Worm (Caenorhabditis elegans) whole organism, L4 larva: ENCODE measurements around the gene B0416.5.
A peak's percentile ranks its signal among the peaks of the same experiment; 100 is the strongest.

Source experiments
- D1046.2 ChIP-seq: fragments of 200-800 bp; sonication (Bioruptor generic); IDR thresholded peaks from 2 replicates; pipeline ENCODE4 v1.3.6; 2022; ENCODE audit warnings: missing genetic modification characterization, missing compliant biosample characterization
- F26F4.8 ChIP-seq: fragments of 200-800 bp; sonication (Bioruptor generic); conservative IDR thresholded peaks from 2 replicates; pipeline ENCODE4 v1.3.6; 2022; ENCODE audit warnings: missing genetic modification characterization, missing compliant biosample characterization
- T20F7.1 ChIP-seq: fragments of 200-800 bp; sonication (Bioruptor generic); optimal IDR thresholded peaks from 2 replicates; lab custom pipeline; 2018; ENCODE audit warnings: mild to moderate bottlenecking, missing genetic modification characterization, missing compliant biosample characterization
- T26A8.4 ChIP-seq: fragments of 200-800 bp; sonication (Bioruptor generic); IDR thresholded peaks from 2 replicates; pipeline ENCODE4 v1.3.6; 2022; ENCODE audit warnings: missing genetic modification characterization, missing compliant biosample characterization
- Y105C5A.15 ChIP-seq: fragments of 200-800 bp; sonication (Bioruptor generic); IDR thresholded peaks from 2 replicates; pipeline ENCODE4 v1.3.6; 2022; ENCODE audit warnings: missing genetic modification characterization, missing compliant biosample characterization
- Y5F2A.4 ChIP-seq: fragments of 200-800 bp; sonication (Bioruptor generic); optimal IDR thresholded peaks from 2 replicates; lab custom pipeline; 2018; ENCODE audit warnings: mild to moderate bottlenecking, missing genetic modification characterization, missing compliant biosample characterization
- ZK337.2 ChIP-seq: fragments of 200-800 bp; sonication (Bioruptor generic); IDR thresholded peaks from 2 replicates; pipeline ENCODE4 v1.3.6; 2022; ENCODE audit warnings: missing genetic modification reagents, missing genetic modification characterization, missing compliant biosample characterization
- ZK546.5 ChIP-seq, 2 experiments: sonication (generic microtip); optimal IDR thresholded peaks; 2 replicates each; lab custom pipeline; 2017; ENCODE audit warnings: missing biosample characterization in 2 of 2, missing genetic modification characterization in 2 of 2
- aha-1 ChIP-seq: fragments of 150-350 bp; peaks from one replicate; lab custom pipeline; 2014; ENCODE audit warnings: missing biosample characterization, missing genetic modification characterization
- aly-2 ChIP-seq: sonication (generic microtip); optimal IDR thresholded peaks from 2 replicates; lab custom pipeline; 2018; ENCODE audit warnings: missing biosample characterization, missing genetic modification characterization
- ceh-20 ChIP-seq: fragments of 200-800 bp; sonication (Bioruptor generic); IDR thresholded peaks from 2 replicates; pipeline ENCODE4 v1.3.6; 2022; ENCODE audit warnings: missing genetic modification reagents, missing genetic modification characterization, missing compliant biosample characterization
- ceh-28 ChIP-seq: fragments of 150-350 bp; optimal IDR thresholded peaks from 2 replicates; lab custom pipeline; 2014; ENCODE audit warnings: missing biosample characterization, missing genetic modification reagents, missing genetic modification characterization
- ceh-82 ChIP-seq: sonication (generic microtip); optimal IDR thresholded peaks from 2 replicates; lab custom pipeline; 2017; ENCODE audit warnings: missing biosample characterization, missing genetic modification characterization
- ces-1 ChIP-seq: fragments of 150-350 bp; sonication (generic microtip); optimal IDR thresholded peaks from 4 replicates; lab custom pipeline; 2014; ENCODE audit warnings: missing biosample characterization, missing genetic modification reagents, missing genetic modification characterization
- cey-2 ChIP-seq: sonication (generic microtip); optimal IDR thresholded peaks from 3 replicates; lab custom pipeline; 2017; ENCODE audit warnings: missing genetic modification characterization, mild to moderate bottlenecking, missing compliant biosample characterization, antibody characterized with exemption, borderline replicate concordance; ENCODE audit not compliant: insufficient read depth
- dmd-8 ChIP-seq: fragments of 200-800 bp; sonication (Bioruptor generic); IDR thresholded peaks from 2 replicates; pipeline ENCODE4 v1.3.6; 2022; ENCODE audit warnings: missing genetic modification characterization, missing compliant biosample characterization
- dpl-1 ChIP-seq: fragments of 150-350 bp; optimal IDR thresholded peaks from 2 replicates; lab custom pipeline; 2014; ENCODE audit warnings: missing biosample characterization, missing genetic modification reagents, missing genetic modification characterization
- dve-1 ChIP-seq: sonication (generic microtip); optimal IDR thresholded peaks from 2 replicates; lab custom pipeline; 2017; ENCODE audit warnings: antibody characterized with exemption, mild to moderate bottlenecking, missing genetic modification characterization, missing compliant biosample characterization; ENCODE audit not compliant: insufficient read depth
- egl-43 ChIP-seq: fragments of 200-800 bp; sonication (Bioruptor generic); IDR thresholded peaks from 2 replicates; pipeline ENCODE4 v1.3.6; 2022; ENCODE audit warnings: missing genetic modification reagents, missing genetic modification characterization, missing compliant biosample characterization
- fkh-10 ChIP-seq: fragments of 150-350 bp; optimal IDR thresholded peaks from 2 replicates; lab custom pipeline; 2014; ENCODE audit warnings: missing biosample characterization, missing genetic modification reagents, missing genetic modification characterization
- gei-8 ChIP-seq: fragments of 200-800 bp; sonication (Bioruptor generic); optimal IDR thresholded peaks from 2 replicates; lab custom pipeline; 2018; ENCODE audit warnings: mild to moderate bottlenecking, missing genetic modification characterization, missing compliant biosample characterization
- hif-1 ChIP-seq, 2 experiments: sonication (generic microtip); optimal IDR thresholded peaks; 2 replicates each; lab custom pipeline; 2016 to 2017; ENCODE audit warnings: missing compliant biosample characterization in 2 of 2, missing genetic modification characterization in 2 of 2, missing genetic modification reagents in 2 of 2, missing genotype in 2 of 2, mild to moderate bottlenecking in 1 of 2
- hmg-1.1 ChIP-seq: fragments of 200-800 bp; sonication (Bioruptor generic); IDR thresholded peaks from 2 replicates; pipeline ENCODE4 v1.3.6; 2022; ENCODE audit warnings: missing genetic modification reagents, missing genetic modification characterization, missing compliant biosample characterization
- lin-1 ChIP-seq: fragments of 200-800 bp; sonication (Bioruptor generic); IDR thresholded peaks from 2 replicates; pipeline ENCODE4 v1.3.6; 2022; ENCODE audit warnings: missing genetic modification reagents, missing genetic modification characterization, missing compliant biosample characterization
- lin-13 ChIP-seq: fragments of 150-350 bp; optimal IDR thresholded peaks from 2 replicates; lab custom pipeline; 2014; ENCODE audit warnings: missing biosample characterization, missing genetic modification reagents, missing genetic modification characterization
- lin-38 ChIP-seq: fragments of 200-800 bp; sonication (Bioruptor generic); IDR thresholded peaks from 2 replicates; pipeline ENCODE4 v1.3.6; 2022; ENCODE audit warnings: missing genetic modification reagents, missing genetic modification characterization, missing compliant biosample characterization
- lin-39 ChIP-seq: fragments of 150-350 bp; optimal IDR thresholded peaks from 2 replicates; lab custom pipeline; 2014; ENCODE audit warnings: missing biosample characterization, missing genetic modification reagents, missing genetic modification characterization
- lir-3 ChIP-seq: sonication (generic microtip); optimal IDR thresholded peaks from 2 replicates; lab custom pipeline; 2016; ENCODE audit warnings: mild to moderate bottlenecking, missing genetic modification characterization, missing compliant biosample characterization
- mdl-1 ChIP-seq, 2 experiments: fragments of 150-350 bp in 1 of 2; sonication (generic microtip) in 1 of 2; optimal IDR thresholded peaks; 2 replicates each; lab custom pipeline; 2014 to 2017; ENCODE audit warnings: missing biosample characterization in 2 of 2, missing genetic modification characterization in 2 of 2
- mdt-29 ChIP-seq: fragments of 200-800 bp; sonication (Bioruptor generic); IDR thresholded peaks from 2 replicates; pipeline ENCODE4 v1.3.6; 2022; ENCODE audit warnings: missing genetic modification reagents, missing genetic modification characterization, missing compliant biosample characterization
- mes-2 ChIP-seq: sonication (generic microtip); optimal IDR thresholded peaks from 2 replicates; lab custom pipeline; 2016; ENCODE audit warnings: missing genotype, mild to moderate bottlenecking, missing genetic modification characterization, missing compliant biosample characterization; ENCODE audit not compliant: poor library complexity, severe bottlenecking
- mxl-3 ChIP-seq: fragments of 200-800 bp; sonication (Bioruptor generic); optimal IDR thresholded peaks from 2 replicates; lab custom pipeline; 2018; ENCODE audit warnings: mild to moderate bottlenecking, missing genetic modification characterization, missing compliant biosample characterization
- nhr-11 ChIP-seq: fragments of 150-350 bp; optimal IDR thresholded peaks from 2 replicates; lab custom pipeline; 2014; ENCODE audit warnings: missing biosample characterization, missing genetic modification characterization
- nhr-111 ChIP-seq: fragments of 200-800 bp; sonication (Bioruptor generic); optimal IDR thresholded peaks from 2 replicates; lab custom pipeline; 2018; ENCODE audit warnings: mild to moderate bottlenecking, missing genetic modification characterization, missing compliant biosample characterization
- nhr-25 ChIP-seq: sonication (generic microtip); optimal IDR thresholded peaks from 2 replicates; lab custom pipeline; 2017; ENCODE audit warnings: missing genetic modification characterization, mild to moderate bottlenecking, missing compliant biosample characterization, antibody characterized with exemption, moderate library complexity, borderline replicate concordance; ENCODE audit not compliant: insufficient read depth
- nhr-28 ChIP-seq: fragments of 150-350 bp; optimal IDR thresholded peaks from 2 replicates; lab custom pipeline; 2014; ENCODE audit warnings: missing biosample characterization, missing genetic modification characterization
- nhr-48 ChIP-seq: sonication (generic microtip); optimal IDR thresholded peaks from 2 replicates; lab custom pipeline; 2016; ENCODE audit warnings: mild to moderate bottlenecking, missing genetic modification characterization, missing compliant biosample characterization
- nhr-76 ChIP-seq: fragments of 150-350 bp; optimal IDR thresholded peaks from 2 replicates; lab custom pipeline; 2014; ENCODE audit warnings: missing biosample characterization, missing genetic modification characterization
- pha-4 ChIP-seq, 2 experiments: fragments of 150-350 bp in 1 of 2; fragments of 200-800 bp in 1 of 2; sonication (Bioruptor generic) in 1 of 2; IDR thresholded peaks in 1 of 2; optimal IDR thresholded peaks in 1 of 2; 2 replicates each; pipeline versions ENCODE4 v1.3.6 to Lab custom; 2014 to 2022; ENCODE audit warnings: missing genetic modification characterization in 2 of 2, missing genetic modification reagents in 2 of 2, missing biosample characterization in 1 of 2, missing compliant biosample characterization in 1 of 2
- php-3 ChIP-seq: fragments of 200-800 bp; sonication (Bioruptor generic); IDR thresholded peaks from 2 replicates; pipeline ENCODE4 v1.3.6; 2022; ENCODE audit warnings: missing genetic modification reagents, missing genetic modification characterization, missing compliant biosample characterization
- rbr-2 ChIP-seq: sonication (generic microtip); optimal IDR thresholded peaks from 2 replicates; lab custom pipeline; 2016; ENCODE audit warnings: missing genotype, missing genetic modification characterization, missing compliant biosample characterization
- set-16 ChIP-seq: fragments of 200-800 bp; sonication (Bioruptor generic); IDR thresholded peaks from 2 replicates; pipeline ENCODE4 v1.3.6; 2022; ENCODE audit warnings: missing genetic modification reagents, missing genetic modification characterization, missing compliant biosample characterization
- spr-1 ChIP-seq: sonication (generic microtip); optimal IDR thresholded peaks from 2 replicates; lab custom pipeline; 2016; ENCODE audit warnings: mild to moderate bottlenecking, missing genetic modification characterization, missing compliant biosample characterization
- spr-3 ChIP-seq: fragments of 200-800 bp; sonication (Bioruptor generic); optimal IDR thresholded peaks from 2 replicates; lab custom pipeline; 2018; ENCODE audit warnings: mild to moderate bottlenecking, missing genetic modification characterization, missing compliant biosample characterization
- tag-97 ChIP-seq: fragments of 200-800 bp; sonication (Bioruptor generic); IDR thresholded peaks from 2 replicates; pipeline ENCODE4 v1.3.6; 2022; ENCODE audit warnings: missing genetic modification characterization, missing compliant biosample characterization
- unc-39 ChIP-seq: sonication (generic microtip); optimal IDR thresholded peaks from 2 replicates; lab custom pipeline; 2017; ENCODE audit warnings: missing biosample characterization, missing genetic modification characterization
- vab-7 ChIP-seq: fragments of 200-800 bp; sonication (Bioruptor generic); IDR thresholded peaks from 2 replicates; pipeline ENCODE4 v1.3.6; 2022; ENCODE audit warnings: missing genetic modification reagents, missing genetic modification characterization, missing compliant biosample characterization
- zag-1 ChIP-seq: fragments of 150-350 bp; optimal IDR thresholded peaks from 2 replicates; lab custom pipeline; 2014; ENCODE audit warnings: missing biosample characterization, missing genetic modification characterization
- zip-11 ChIP-seq: fragments of 200-800 bp; sonication (Bioruptor generic); IDR thresholded peaks from 2 replicates; pipeline ENCODE4 v1.3.6; 2022; ENCODE audit warnings: missing genetic modification characterization, missing compliant biosample characterization
- ztf-7 ChIP-seq: fragments of 150-350 bp; optimal IDR thresholded peaks from 2 replicates; lab custom pipeline; 2014; ENCODE audit warnings: missing biosample characterization, missing genetic modification characterization

Gene B0416.5

DNA sequence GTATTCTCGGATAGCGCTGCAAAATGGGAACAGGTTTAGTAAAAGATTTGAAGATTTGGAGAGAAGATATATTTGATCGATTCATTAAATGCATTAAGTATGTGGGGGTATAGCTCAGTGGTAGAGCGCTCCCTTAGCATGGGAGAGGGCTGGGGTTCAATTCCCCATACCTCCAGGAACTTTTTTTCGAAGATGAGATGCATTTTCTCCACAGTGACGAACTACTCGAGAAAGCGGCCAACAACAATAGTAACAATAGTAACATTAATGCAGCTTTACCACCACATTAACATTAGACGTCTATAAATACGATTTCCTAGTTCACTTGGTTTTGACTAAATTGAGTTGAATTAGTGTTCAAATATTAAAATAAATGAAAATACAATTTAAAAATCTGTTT is 32.9 kb downstream of the B0416.5 start (continued):
- TF ChIP-seq cey-2 (tag; lab: Kevin White, UChicago), result no peak
- no peak for TF ChIP-seq dve-1 (tag; lab: Kevin White, UChicago)
- no peak for TF ChIP-seq lin-39 (tag; lab: Kevin White, UChicago)
- TF ChIP-seq ZK337.2, result peak; percentile 30; the same call in 1 of the 2 replicates
- no peak for TF ChIP-seq Y105C5A.15 (GFP tag; lab: Robert Waterston, UW)
- TF ChIP-seq dmd-8 (GFP tag; lab: Robert Waterston, UW), result peak; percentile 77; the same call in 1 of the 2 replicates
- TF ChIP-seq rbr-2, result no peak
- peak; percentile 60 for TF ChIP-seq T26A8.4
- no peak for TF ChIP-seq ztf-7
- TF ChIP-seq set-16 (GFP tag; lab: Robert Waterston, UW), result no peak
- TF ChIP-seq spr-1 (tag; lab: Kevin White, UChicago), result peak; percentile 64
- no peak for TF ChIP-seq nhr-28 (tag; lab: Kevin White, UChicago)
- TF ChIP-seq mes-2 (tag; lab: Kevin White, UChicago), result no peak
- TF ChIP-seq lin-1 (GFP tag; lab: Robert Waterston, UW), result no peak
- TF ChIP-seq gei-8 (GFP tag; lab: Kevin White, UChicago), result peak; percentile 26
- 0 out of 2 replicates have a peak, but pooled peaks have one; percentile 54 for TF ChIP-seq zip-11 (GFP tag; lab: Robert Waterston, UW)
- TF ChIP-seq nhr-76 (tag; lab: Kevin White, UChicago), result no peak
- TF ChIP-seq egl-43 (GFP tag; lab: Robert Waterston, UW), result peak; percentile 89
- TF ChIP-seq unc-39 (tag; lab: Kevin White, UChicago), result no peak
- peak; percentile 29 for TF ChIP-seq Y5F2A.4 (GFP tag; lab: Kevin White, UChicago)
- no peak for TF ChIP-seq ZK546.5 (tag; optimal IDR thresholded peaks at IDR 0.05; lab: Kevin White, UChicago)
- peak; percentile 69; the same call in 1 of the 2 replicates for TF ChIP-seq pha-4 (GFP tag; IDR thresholded peaks at IDR 0.05; lab: Robert Waterston, UW)
- no peak for TF ChIP-seq pha-4 (tag; optimal IDR thresholded peaks at IDR 0.05; lab: Kevin White, UChicago)
- no peak for TF ChIP-seq aly-2 (tag; lab: Kevin White, UChicago)
- peak; percentile 49; the same call in 1 of the 2 replicates for TF ChIP-seq mdt-29 (GFP tag; lab: Robert Waterston, UW)
- TF ChIP-seq hmg-1.1 (GFP tag; lab: Robert Waterston, UW), result no peak; the same call in 1 of the 2 replicates
- no peak for TF ChIP-seq hif-1 (tag; optimal IDR thresholded peaks at IDR 0.05; lab: Kevin White, UChicago)
- TF ChIP-seq lir-3 (tag; lab: Kevin White, UChicago), result peak; percentile 71
- peak; percentile 2 for TF ChIP-seq nhr-111 (GFP tag; lab: Kevin White, UChicago)
- no peak for TF ChIP-seq ces-1 (GFP tag; lab: Kevin White, UChicago)
- peak; percentile 26 for TF ChIP-seq mxl-3
- TF ChIP-seq spr-3 (GFP tag; lab: Kevin White, UChicago), result no peak
- no peak for TF ChIP-seq T20F7.1 (GFP tag; lab: Kevin White, UChicago)
- TF ChIP-seq lin-38 (GFP tag; lab: Robert Waterston, UW), result peak; percentile 71
- no peak for TF ChIP-seq ceh-82 (tag; lab: Kevin White, UChicago)
- no peak for TF ChIP-seq nhr-25 (tag; lab: Kevin White, UChicago)
- TF ChIP-seq dpl-1 (GFP tag; lab: Kevin White, UChicago), result no peak
- TF ChIP-seq mdl-1 (tag; optimal IDR thresholded peaks at IDR 0.05; lab: Kevin White, UChicago), result no peak
- no peak for TF ChIP-seq ceh-20 (GFP tag; lab: Robert Waterston, UW)
- no peak for TF ChIP-seq zag-1 (tag; lab: Kevin White, UChicago)
- peak; percentile 59 for TF ChIP-seq nhr-48
- no peak for TF ChIP-seq D1046.2 (GFP tag; lab: Robert Waterston, UW)
- no peak for TF ChIP-seq tag-97 (GFP tag; lab: Robert Waterston, UW)
- TF ChIP-seq ceh-28 (tag; lab: Kevin White, UChicago), result no peak
- TF ChIP-seq fkh-10 (GFP tag; lab: Kevin White, UChicago), result no peak
- no peak for TF ChIP-seq lin-13
- TF ChIP-seq nhr-11, result no peak
- TF ChIP-seq php-3, result no peak
- TF ChIP-seq F26F4.8 (GFP tag; lab: Robert Waterston, UW), result peak; percentile 59; the same call in 1 of the 2 replicates
- peak; percentile 96 for TF ChIP-seq aha-1 (tag; lab: Kevin White, UChicago)
- peak; percentile 78 for TF ChIP-seq vab-7
